Worm (Caenorhabditis elegans) whole organism, L4 larva: ENCODE data around the gene dars-1.

Experiments used
- attf-4 ChIP-seq: sonication (generic microtip); optimal IDR thresholded peaks from 3 replicates; lab custom pipeline; 2017; ENCODE audit warnings: missing biosample characterization, missing genetic modification characterization
- egl-27 ChIP-seq: sonication (generic microtip); optimal IDR thresholded peaks from 3 replicates; lab custom pipeline; 2017; ENCODE audit warnings: missing biosample characterization, missing genetic modification reagents, missing genetic modification characterization
- nhr-76 ChIP-seq: fragments of 150-350 bp; optimal IDR thresholded peaks from 2 replicates; lab custom pipeline; 2014; ENCODE audit warnings: missing biosample characterization, missing genetic modification characterization
- unc-62 ChIP-seq, 3 experiments: fragments of 150-350 bp in 1 of 3; sonication (generic microtip); optimal IDR thresholded peaks in 2 of 3; peaks in 1 of 3; 1 replicate in 1 of 3; 2 replicates in 2 of 3; lab custom pipeline; 2014 to 2017; ENCODE audit warnings: missing biosample characterization in 3 of 3, missing genetic modification characterization in 3 of 3, missing genetic modification reagents in 3 of 3, missing genotype in 1 of 3

DNA sequence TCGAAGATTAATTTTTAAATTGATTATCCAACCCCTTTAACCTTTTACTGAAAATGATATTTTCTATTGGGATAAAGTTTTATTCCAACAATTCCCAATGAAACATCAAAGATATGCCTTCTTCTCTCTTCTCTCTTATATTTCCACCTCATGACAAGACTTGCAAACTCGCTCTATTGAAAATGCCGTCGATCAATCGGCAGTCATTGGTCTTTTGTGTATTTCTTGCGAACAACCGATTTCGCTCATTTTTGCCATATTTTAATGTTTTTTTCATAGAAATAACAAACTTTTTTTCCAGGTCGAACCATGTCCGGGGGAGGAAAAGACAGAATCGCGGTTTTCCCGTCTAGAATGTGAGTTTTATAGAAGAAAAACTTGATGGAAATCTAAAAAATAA is 16.8 kb upstream of the dars-1 start, which contains the start of gene vha-14:
- peak in 1 of 2 experiments; percentile 69 for TF ChIP-seq unc-62 (GFP tag; optimal IDR thresholded peaks at IDR 0.05 in 1 of 2; lab: Kevin White, UChicago)
- TF ChIP-seq unc-62 (tag; optimal IDR thresholded peaks at IDR 0.05; lab: Kevin White, UChicago) = no peak
- TF ChIP-seq attf-4 (tag; lab: Kevin White, UChicago) = no peak
- no peak for TF ChIP-seq nhr-76
- TF ChIP-seq egl-27 (tag; lab: Kevin White, UChicago) = no peak
